Worm (Caenorhabditis elegans): ENCODE data around the gene clec-226.

clec-226 gene

ce11 chrV:13915390-13915789 lies 31.4 kb upstream of the clec-226 start, which contains the start of gene gcy-32:
Gene gcy-32 (minus strand): TSS chrV:13915490.
- TF ChIP-seq klf-2 (GFP tag; conservative IDR thresholded peaks at IDR 0.05) (no peak), T22C8.4 (GFP tag; IDR thresholded peaks at IDR 0.05) (no peak)

- TF ChIP-seq klf-2 (GFP tag; conservative IDR thresholded peaks at IDR 0.05) (no peak), tab-1 (GFP tag; IDR thresholded peaks at IDR 0.05) (no peak), ztf-23 (GFP tag; IDR thresholded peaks at IDR 0.05) (no peak), flt-1 (GFP tag; IDR thresholded peaks at IDR 0.05) (no peak), T22C8.4 (GFP tag; IDR thresholded peaks at IDR 0.05) (no peak), ref-1 (GFP tag; conservative IDR thresholded peaks at IDR 0.05) (no peak), ztf-29 (GFP tag; IDR thresholded peaks at IDR 0.05) (no peak), med-1 (GFP tag; optimal IDR thresholded peaks at IDR 0.05; ENCODE audit: insufficient read depth) (no peak), cog-1 (tag; optimal IDR thresholded peaks at IDR 0.05) (no peak)
Observed at ce11 chrV:13916196-13916595, 30.6 kb upstream of the clec-226 start, which contains the start of gene str-252. Gene str-252 (plus strand): TSS chrV:13916496.

DNA sequence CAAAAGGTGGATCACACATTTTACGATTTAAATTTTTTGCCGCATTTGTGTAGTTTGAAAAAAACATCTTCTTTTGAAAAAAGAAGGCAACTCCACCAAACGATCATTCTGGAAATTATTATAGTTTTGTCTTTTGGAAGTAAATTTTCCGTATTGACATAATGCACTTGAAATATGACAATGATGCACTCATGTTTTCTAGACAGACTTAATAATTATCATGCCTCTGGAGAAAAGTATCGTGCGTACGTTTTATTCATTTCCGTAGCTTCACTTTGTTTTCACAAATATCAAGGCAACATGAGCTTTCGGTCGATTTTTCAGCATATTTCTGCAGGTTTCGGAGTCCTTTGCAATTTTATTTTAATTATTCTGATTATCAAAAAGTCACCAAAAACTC lies 28.4 kb upstream of the clec-226 start, which contains the start of gene str-250:
Gene str-250, plus strand, starts transcription at position 301 of the 400 bp plus-strand sequence.
- TF ChIP-seq ref-1 (GFP tag; conservative IDR thresholded peaks at IDR 0.05), result no peak
- TF ChIP-seq cog-1 (tag; optimal IDR thresholded peaks at IDR 0.05), result no peak
- TF ChIP-seq ztf-23 (GFP tag; IDR thresholded peaks at IDR 0.05), result no peak

ce11 chrV:13920730-13921129 lies 26.0 kb upstream of the clec-226 start, which contains the start of gene srx-42:
Gene srx-42 (plus strand): TSS chrV:13921030.
- TF ChIP-seq flt-1 (GFP tag; IDR thresholded peaks at IDR 0.05), result no peak
- no peak for TF ChIP-seq ztf-23 (GFP tag; IDR thresholded peaks at IDR 0.05)
- TF ChIP-seq med-1 (GFP tag; optimal IDR thresholded peaks at IDR 0.05; ENCODE audit: insufficient read depth), result no peak
- TF ChIP-seq ztf-29 (GFP tag; IDR thresholded peaks at IDR 0.05), result no peak
- TF ChIP-seq tab-1 (GFP tag; IDR thresholded peaks at IDR 0.05), result no peak
- no peak for TF ChIP-seq cog-1 (tag; optimal IDR thresholded peaks at IDR 0.05)
- TF ChIP-seq ref-1 (GFP tag; conservative IDR thresholded peaks at IDR 0.05), result no peak
- no peak for TF ChIP-seq T22C8.4 (GFP tag; IDR thresholded peaks at IDR 0.05)
- TF ChIP-seq klf-2 (GFP tag; conservative IDR thresholded peaks at IDR 0.05), result no peak

- no peak for TF ChIP-seq med-1 (GFP tag; optimal IDR thresholded peaks at IDR 0.05; ENCODE audit: insufficient read depth)
- TF ChIP-seq flt-1 (GFP tag; IDR thresholded peaks at IDR 0.05), result no peak
- no peak for TF ChIP-seq cog-1 (tag; optimal IDR thresholded peaks at IDR 0.05)
- TF ChIP-seq tab-1 (GFP tag; IDR thresholded peaks at IDR 0.05), result no peak
- TF ChIP-seq ref-1 (GFP tag; conservative IDR thresholded peaks at IDR 0.05), result no peak
- no peak for TF ChIP-seq klf-2 (GFP tag; conservative IDR thresholded peaks at IDR 0.05)
- no peak for TF ChIP-seq ztf-23 (GFP tag; IDR thresholded peaks at IDR 0.05)
- no peak for TF ChIP-seq T22C8.4 (GFP tag; IDR thresholded peaks at IDR 0.05)
- TF ChIP-seq ztf-29 (GFP tag; IDR thresholded peaks at IDR 0.05), result no peak
Observed at ce11 chrV:13923851-13924250, 22.9 kb upstream of the clec-226 start, which contains the start of gene srxa-11. Gene srxa-11 (plus strand): TSS chrV:13924151.

DNA sequence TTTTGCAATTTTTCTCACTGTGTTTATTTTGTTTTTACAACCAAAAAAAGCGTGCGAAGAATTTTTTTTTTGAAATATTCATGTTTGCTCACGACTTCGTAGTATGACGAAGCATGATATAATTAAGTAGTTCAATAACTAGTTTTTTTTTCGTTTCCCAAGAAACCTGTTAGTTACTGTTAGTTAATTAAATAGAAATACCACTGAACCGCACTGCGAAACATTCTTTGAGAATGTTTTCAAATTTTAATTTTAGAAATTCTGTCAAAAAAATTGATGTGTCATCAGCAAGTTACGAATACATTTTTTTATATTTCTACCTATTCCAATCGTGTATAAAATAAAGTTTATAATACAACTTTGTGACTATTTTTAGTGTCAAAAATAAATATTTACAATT lies 20.4 kb upstream of the clec-226 start, which contains the start of gene srxa-12:
Gene srxa-12, plus strand, starts transcription at position 301 of the 400 bp plus-strand sequence.
- TF ChIP-seq ref-1 (GFP tag; conservative IDR thresholded peaks at IDR 0.05), result no peak
- TF ChIP-seq T22C8.4 (GFP tag; IDR thresholded peaks at IDR 0.05), result no peak
- no peak for TF ChIP-seq ztf-29 (GFP tag; IDR thresholded peaks at IDR 0.05)
- TF ChIP-seq flt-1 (GFP tag; IDR thresholded peaks at IDR 0.05), result no peak
- no peak for TF ChIP-seq ztf-23 (GFP tag; IDR thresholded peaks at IDR 0.05)
- TF ChIP-seq med-1 (GFP tag; optimal IDR thresholded peaks at IDR 0.05; ENCODE audit: insufficient read depth), result no peak
- no peak for TF ChIP-seq tab-1 (GFP tag; IDR thresholded peaks at IDR 0.05)
- no peak for TF ChIP-seq klf-2 (GFP tag; conservative IDR thresholded peaks at IDR 0.05)
- no peak for TF ChIP-seq cog-1 (tag; optimal IDR thresholded peaks at IDR 0.05)

- TF ChIP-seq tab-1 (GFP tag; IDR thresholded peaks at IDR 0.05) (no peak), med-1 (GFP tag; optimal IDR thresholded peaks at IDR 0.05; ENCODE audit: insufficient read depth) (no peak), ref-1 (GFP tag; conservative IDR thresholded peaks at IDR 0.05) (no peak), cog-1 (tag; optimal IDR thresholded peaks at IDR 0.05) (no peak), klf-2 (GFP tag; conservative IDR thresholded peaks at IDR 0.05) (no peak), ztf-23 (GFP tag; IDR thresholded peaks at IDR 0.05) (no peak), T22C8.4 (GFP tag; IDR thresholded peaks at IDR 0.05) (no peak), flt-1 (GFP tag; IDR thresholded peaks at IDR 0.05) (no peak), ztf-29 (GFP tag; IDR thresholded peaks at IDR 0.05) (no peak)
Observed at ce11 chrV:13929503-13929902, 17.3 kb upstream of the clec-226 start, which contains the start of gene srxa-13. Gene srxa-13 (plus strand): TSS chrV:13929803.

DNA sequence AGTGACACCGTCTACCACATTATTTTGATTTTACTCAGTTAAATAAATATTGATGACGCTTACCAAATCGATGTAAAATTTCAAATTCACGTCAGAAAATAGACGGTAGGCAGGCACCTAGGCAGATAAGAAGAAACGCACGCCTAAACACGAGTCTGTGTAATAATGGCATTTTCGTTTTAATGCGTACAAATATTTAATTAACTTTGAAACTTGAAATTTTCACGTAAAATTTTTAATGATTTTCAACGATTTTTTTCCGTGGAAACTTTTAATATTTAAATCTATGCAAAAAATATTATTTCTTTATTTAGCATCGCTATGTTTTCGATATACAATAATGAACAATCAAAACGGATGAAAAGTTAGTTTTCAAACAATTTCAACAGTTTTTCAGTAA lies 15.5 kb upstream of the clec-226 start, which contains the start of gene C06B3.16:
Gene C06B3.16, plus strand, starts transcription at position 301 of the 400 bp plus-strand sequence.
- TF ChIP-seq med-1 (GFP tag; optimal IDR thresholded peaks at IDR 0.05; ENCODE audit: insufficient read depth), result no peak

DNA sequence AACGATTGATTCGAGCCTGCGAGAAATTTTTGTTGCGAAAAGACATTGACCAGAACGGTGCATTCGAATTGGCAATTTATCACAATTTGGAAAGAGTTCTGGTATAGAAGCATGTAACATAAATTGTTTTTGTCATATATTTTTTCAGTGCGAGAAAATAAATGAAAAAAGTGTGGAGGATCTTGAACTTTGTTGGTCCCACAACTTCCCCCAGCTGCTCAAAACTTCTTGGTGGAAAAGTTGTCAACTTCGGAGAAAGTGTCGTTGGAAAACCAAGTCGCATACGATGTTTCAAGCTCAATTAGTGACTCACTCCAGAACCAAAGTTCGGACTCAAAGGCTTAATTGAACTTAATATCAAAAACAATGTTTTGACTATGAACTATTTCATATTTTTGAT lies 14.8 kb upstream of the clec-226 start:
- TF ChIP-seq klf-2 (GFP tag; conservative IDR thresholded peaks at IDR 0.05), result no peak
- no peak for TF ChIP-seq T22C8.4 (GFP tag; IDR thresholded peaks at IDR 0.05)
- no peak for TF ChIP-seq med-1 (GFP tag; optimal IDR thresholded peaks at IDR 0.05; ENCODE audit: insufficient read depth)
- TF ChIP-seq ztf-23 (GFP tag; IDR thresholded peaks at IDR 0.05), result no peak
- no peak for TF ChIP-seq tab-1 (GFP tag; IDR thresholded peaks at IDR 0.05)
- TF ChIP-seq cog-1 (tag; optimal IDR thresholded peaks at IDR 0.05), result no peak
- no peak for TF ChIP-seq flt-1 (GFP tag; IDR thresholded peaks at IDR 0.05)
- TF ChIP-seq ztf-29 (GFP tag; IDR thresholded peaks at IDR 0.05), result no peak
- no peak for TF ChIP-seq ref-1 (GFP tag; conservative IDR thresholded peaks at IDR 0.05)

DNA sequence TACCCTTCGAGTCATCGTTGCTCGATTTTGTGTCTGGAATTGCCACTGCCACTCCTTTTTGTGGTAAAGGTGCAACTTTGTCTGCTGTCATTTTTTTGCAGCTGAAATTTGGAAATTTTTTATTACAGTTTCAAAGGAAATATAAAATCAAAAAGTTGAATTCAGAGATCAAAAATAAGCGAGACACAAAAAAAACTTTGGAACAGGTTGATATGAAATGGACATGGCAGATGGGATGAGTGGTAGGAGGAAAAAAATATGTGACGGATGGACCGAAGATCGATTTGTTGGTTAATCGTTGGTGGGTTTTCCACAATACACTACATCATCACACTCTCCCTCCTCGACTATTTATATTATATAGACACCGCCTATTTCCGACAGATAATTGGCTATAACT lies 12.2 kb upstream of the clec-226 start, which contains the start of gene R10D12.1:
Gene R10D12.1, minus strand, starts transcription at position 101 of the 400 bp plus-strand sequence.
- TF ChIP-seq flt-1 (GFP tag; IDR thresholded peaks at IDR 0.05) (no peak), med-1 (GFP tag; optimal IDR thresholded peaks at IDR 0.05; ENCODE audit: insufficient read depth) (no peak), tab-1 (GFP tag; IDR thresholded peaks at IDR 0.05) (no peak), ztf-23 (GFP tag; IDR thresholded peaks at IDR 0.05) (no peak), ref-1 (GFP tag; conservative IDR thresholded peaks at IDR 0.05) (no peak), cog-1 (tag; optimal IDR thresholded peaks at IDR 0.05) (no peak), klf-2 (GFP tag; conservative IDR thresholded peaks at IDR 0.05) (no peak), ztf-29 (GFP tag; IDR thresholded peaks at IDR 0.05) (no peak), T22C8.4 (GFP tag; IDR thresholded peaks at IDR 0.05) (no peak)

Measured in whole organism, midembryonic.